Worm (Caenorhabditis elegans): ENCODE data around the gene C06C6.8.

DNA sequence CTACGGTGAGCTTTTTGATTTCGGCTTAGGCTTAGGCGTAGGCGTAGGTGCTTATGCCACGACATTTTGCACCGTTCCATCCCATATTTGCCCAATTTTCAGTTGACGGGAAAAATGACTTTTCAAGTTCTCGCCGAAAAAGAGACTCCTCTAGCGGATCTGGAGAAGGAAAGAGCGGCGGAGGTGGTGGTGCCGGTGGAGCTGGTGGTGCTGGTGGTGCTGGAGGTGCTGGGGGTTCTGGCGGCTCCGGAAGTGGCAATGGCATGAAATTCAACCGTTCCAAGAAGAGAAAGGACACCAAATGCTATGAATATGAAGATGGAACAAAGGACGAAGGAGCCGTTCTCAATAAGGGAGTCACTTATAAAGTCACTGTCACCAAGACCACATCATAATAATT is 50.1 kb downstream of the C06C6.8 start:
- TF ChIP-seq gei-17 (GFP tag; optimal IDR thresholded peaks at IDR 0.05) (no peak), F57A8.1 (GFP tag; optimal IDR thresholded peaks at IDR 0.05) (no peak), F10E7.11 (tag; optimal IDR thresholded peaks at IDR 0.05) (no peak), snpc-4 (GFP tag; optimal IDR thresholded peaks at IDR 0.05) (no peak), snpc-4 (tag; optimal IDR thresholded peaks at IDR 0.05) (no peak), tbx-9 (tag; optimal IDR thresholded peaks at IDR 0.05; ENCODE audit: borderline replicate concordance) (no peak), pbrm-1 (GFP tag; IDR thresholded peaks at IDR 0.05) (no peak), B0261.1 (tag; optimal IDR thresholded peaks at IDR 0.05) (no peak), snpc-1.1 (tag; optimal IDR thresholded peaks at IDR 0.05; ENCODE audit: insufficient read depth) (no peak), T26A5.8 (tag; optimal IDR thresholded peaks at IDR 0.05) (no peak), Y95B8A.8 (GFP tag; IDR thresholded peaks at IDR 0.05) (no peak), F37B4.10 (GFP tag; IDR thresholded peaks at IDR 0.05) (no peak), ama-1 (optimal IDR thresholded peaks at IDR 0.05) (no peak), ama-1 (GFP tag; optimal IDR thresholded peaks at IDR 0.05) (no peak), somi-1 (GFP tag; optimal IDR thresholded peaks at IDR 0.05) (no peak)

Data from whole organism, young adult.